Worm (Caenorhabditis elegans) whole organism, mixed stage, embryonic: ENCODE data around the gene C25F9.2.

Source experiments
- bed-3 ChIP-seq: fragments of 200-800 bp; sonication (Bioruptor generic); optimal IDR thresholded peaks from 3 replicates; lab custom pipeline; 2018; ENCODE audit warnings: mild to moderate bottlenecking, missing genetic modification characterization, moderate library complexity, missing compliant biosample characterization
- blmp-1 ChIP-seq: fragments of 150-350 bp; optimal IDR thresholded peaks from 2 replicates; lab custom pipeline; 2014; ENCODE audit warnings: missing biosample characterization, missing genetic modification characterization
- ceh-39 ChIP-seq: fragments of 150-350 bp; optimal IDR thresholded peaks from 2 replicates; lab custom pipeline; 2014; ENCODE audit warnings: missing biosample characterization, missing genetic modification characterization
- ceh-43 ChIP-seq: fragments of 200-800 bp; sonication (Bioruptor generic); optimal IDR thresholded peaks from 2 replicates; lab custom pipeline; 2018; ENCODE audit warnings: mild to moderate bottlenecking, missing genetic modification characterization, moderate library complexity, missing compliant biosample characterization
- ceh-83 ChIP-seq: fragments of 200-800 bp; sonication (Bioruptor generic); optimal IDR thresholded peaks from 2 replicates; lab custom pipeline; 2018; ENCODE audit warnings: mild to moderate bottlenecking, missing genetic modification characterization, missing compliant biosample characterization
- ces-1 ChIP-seq: fragments of 150-350 bp; optimal IDR thresholded peaks from 2 replicates; lab custom pipeline; 2014; ENCODE audit warnings: missing biosample characterization, missing genetic modification reagents, missing genetic modification characterization
- cnd-1 ChIP-seq: fragments of 200-800 bp; sonication (Bioruptor generic); optimal IDR thresholded peaks from 2 replicates; lab custom pipeline; 2018; ENCODE audit warnings: mild to moderate bottlenecking, missing genetic modification characterization, missing compliant biosample characterization
- drap-1 ChIP-seq: fragments of 200-800 bp; sonication (Bioruptor generic); optimal IDR thresholded peaks from 3 replicates; lab custom pipeline; 2018; ENCODE audit warnings: mild to moderate bottlenecking, missing genetic modification characterization, missing compliant biosample characterization
- elt-1 ChIP-seq: sonication (generic microtip); optimal IDR thresholded peaks from 2 replicates; lab custom pipeline; 2017; ENCODE audit warnings: missing genetic modification characterization, mild to moderate bottlenecking, missing compliant biosample characterization, antibody characterized with exemption, moderate library complexity, borderline replicate concordance; ENCODE audit not compliant: insufficient read depth
- elt-3 ChIP-seq: fragments of 150-350 bp; optimal IDR thresholded peaks from 2 replicates; lab custom pipeline; 2014; ENCODE audit warnings: missing biosample characterization, missing genetic modification characterization
- flh-1 ChIP-seq: fragments of 200-800 bp; sonication (Bioruptor generic); optimal IDR thresholded peaks from 2 replicates; lab custom pipeline; 2018; ENCODE audit warnings: mild to moderate bottlenecking, missing genetic modification characterization, moderate library complexity, missing compliant biosample characterization
- ham-2 ChIP-seq: fragments of 200-800 bp; sonication (Bioruptor generic); optimal IDR thresholded peaks from 2 replicates; lab custom pipeline; 2018; ENCODE audit warnings: mild to moderate bottlenecking, missing genetic modification characterization, missing compliant biosample characterization
- hlh-1 ChIP-seq: fragments of 150-350 bp; optimal IDR thresholded peaks from 2 replicates; lab custom pipeline; 2014; ENCODE audit warnings: missing biosample characterization, missing genetic modification reagents, missing genetic modification characterization
- lsy-2 ChIP-seq: fragments of 150-350 bp; optimal IDR thresholded peaks from 2 replicates; lab custom pipeline; 2014; ENCODE audit warnings: missing biosample characterization, missing genetic modification characterization
- mab-5 ChIP-seq: fragments of 150-350 bp; optimal IDR thresholded peaks from 2 replicates; lab custom pipeline; 2014; ENCODE audit warnings: missing biosample characterization, missing genetic modification characterization
- mep-1 ChIP-seq: fragments of 150-350 bp; optimal IDR thresholded peaks from 2 replicates; lab custom pipeline; 2017; ENCODE audit warnings: missing biosample characterization, missing genetic modification reagents, missing genetic modification characterization, inconsistent platforms
- mls-2 ChIP-seq: sonication (generic microtip); optimal IDR thresholded peaks from 2 replicates; lab custom pipeline; 2016; ENCODE audit warnings: mild to moderate bottlenecking, missing genetic modification characterization, moderate library complexity, missing compliant biosample characterization
- nhr-12 ChIP-seq: fragments of 150-350 bp; optimal IDR thresholded peaks from 2 replicates; lab custom pipeline; 2014; ENCODE audit warnings: missing biosample characterization, missing genetic modification characterization
- nhr-2 ChIP-seq: fragments of 150-350 bp; optimal IDR thresholded peaks from 2 replicates; lab custom pipeline; 2014; ENCODE audit warnings: missing biosample characterization, missing genetic modification characterization
- nhr-237 ChIP-seq: fragments of 150-350 bp; optimal IDR thresholded peaks from 2 replicates; lab custom pipeline; 2014; ENCODE audit warnings: missing biosample characterization, missing genetic modification characterization
- nhr-28 ChIP-seq: fragments of 150-350 bp; optimal IDR thresholded peaks from 2 replicates; lab custom pipeline; 2014; ENCODE audit warnings: missing biosample characterization, missing genetic modification characterization
- nhr-76 ChIP-seq: sonication (generic microtip); optimal IDR thresholded peaks from 2 replicates; lab custom pipeline; 2017; ENCODE audit warnings: missing biosample characterization, missing genetic modification characterization
- pha-4 ChIP-seq: fragments of 150-350 bp; optimal IDR thresholded peaks from 2 replicates; lab custom pipeline; 2018; ENCODE audit warnings: missing biosample characterization, missing genetic modification reagents, missing genetic modification characterization
- sem-2 ChIP-seq: fragments of 200-800 bp; sonication (Bioruptor generic); optimal IDR thresholded peaks from 2 replicates; lab custom pipeline; 2018; ENCODE audit warnings: mild to moderate bottlenecking, missing genetic modification characterization, missing compliant biosample characterization
- snpc-4 ChIP-seq: fragments of 150-350 bp; optimal IDR thresholded peaks from 2 replicates; lab custom pipeline; 2014; ENCODE audit warnings: missing biosample characterization, missing genetic modification characterization
- sptf-1 ChIP-seq: sonication (generic microtip); optimal IDR thresholded peaks from 2 replicates; lab custom pipeline; 2017; ENCODE audit warnings: mild to moderate bottlenecking, missing genetic modification characterization, moderate library complexity, missing compliant biosample characterization
- tbx-8 ChIP-seq: fragments of 200-800 bp; sonication (Bioruptor generic); optimal IDR thresholded peaks from 2 replicates; lab custom pipeline; 2018; ENCODE audit warnings: mild to moderate bottlenecking, missing genetic modification characterization, moderate library complexity, missing compliant biosample characterization
- unc-120 ChIP-seq: sonication (generic microtip); optimal IDR thresholded peaks from 2 replicates; lab custom pipeline; 2017; ENCODE audit warnings: missing genetic modification characterization, missing compliant biosample characterization; ENCODE audit not compliant: poor library complexity, severe bottlenecking
- unc-39 ChIP-seq: fragments of 150-350 bp; optimal IDR thresholded peaks from 2 replicates; lab custom pipeline; 2014; ENCODE audit warnings: missing biosample characterization, missing genetic modification characterization
- unc-62 ChIP-seq: fragments of 150-350 bp; optimal IDR thresholded peaks from 2 replicates; lab custom pipeline; 2014; ENCODE audit warnings: missing biosample characterization, missing genetic modification reagents, missing genetic modification characterization
- zip-8 ChIP-seq: fragments of 150-350 bp; optimal IDR thresholded peaks from 2 replicates; lab custom pipeline; 2014; ENCODE audit warnings: missing biosample characterization, missing genetic modification characterization
- ztf-11 ChIP-seq: fragments of 150-350 bp; optimal IDR thresholded peaks from 2 replicates; lab custom pipeline; 2014; ENCODE audit warnings: missing biosample characterization, missing genetic modification characterization

C25F9.2 gene

DNA sequence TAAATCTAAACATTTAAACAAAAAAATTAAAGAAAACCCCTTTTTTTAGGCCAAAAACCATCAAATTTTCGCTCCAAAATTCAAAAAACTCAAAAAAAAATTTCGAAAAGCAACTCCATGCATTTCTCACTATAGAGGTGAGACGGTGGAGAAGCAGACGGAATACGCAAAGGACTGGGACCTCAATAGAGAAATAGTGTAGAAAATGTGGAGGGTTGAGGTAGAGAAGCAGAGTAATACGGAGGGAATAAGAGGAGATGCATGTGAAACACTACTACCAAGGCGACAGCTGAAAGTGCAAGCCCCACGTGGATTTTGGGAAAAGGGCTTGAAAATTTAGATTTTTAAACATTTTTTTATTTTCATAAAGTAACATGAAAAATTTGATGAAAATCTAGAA, 30.0 kb upstream of the C25F9.2 start:
- TF ChIP-seq ceh-43 (no peak), nhr-76 (tag; lab: Kevin White, UChicago) (no peak), mep-1 (tag; lab: Kevin White, UChicago) (peak; percentile 18), ztf-11 (no peak), nhr-237 (no peak), pha-4 (tag; lab: Kevin White, UChicago) (peak; percentile 15), ces-1 (GFP tag; lab: Kevin White, UChicago) (no peak), sptf-1 (tag; lab: Kevin White, UChicago) (peak; percentile 28), mab-5 (no peak), bed-3 (GFP tag; lab: Kevin White, UChicago) (no peak), hlh-1 (tag; lab: Kevin White, UChicago) (no peak)

DNA sequence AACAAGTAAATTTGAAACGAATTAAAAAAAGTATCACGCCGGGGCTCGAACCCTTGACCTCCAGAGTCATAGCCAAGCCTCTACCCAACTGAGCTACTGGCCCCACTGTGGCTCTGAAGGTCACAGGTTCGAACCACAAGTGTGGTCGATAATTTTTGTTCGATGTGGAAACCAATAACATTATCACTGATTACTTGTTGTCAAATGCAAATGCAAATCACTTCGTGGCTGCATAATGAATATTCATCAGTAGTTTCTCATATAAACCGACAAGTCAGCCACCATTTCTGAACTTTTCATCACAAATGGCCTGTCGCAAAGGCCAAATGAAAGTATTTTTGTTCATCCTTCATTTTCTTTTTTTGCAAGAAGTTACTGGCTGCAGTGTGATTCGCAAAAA, 26.5 kb upstream of the C25F9.2 start, which contains the start of gene C25F9.8:
Gene C25F9.8, plus strand, starts transcription at position 301 of the 400 bp plus-strand sequence.
- TF ChIP-seq nhr-76 (tag; lab: Kevin White, UChicago) = no peak
- no peak for TF ChIP-seq flh-1
- TF ChIP-seq nhr-28 (tag; lab: Kevin White, UChicago) = no peak
- no peak for TF ChIP-seq tbx-8 (GFP tag; lab: Kevin White, UChicago)
- no peak for TF ChIP-seq ceh-39
- no peak for TF ChIP-seq unc-120
- TF ChIP-seq bed-3 (GFP tag; lab: Kevin White, UChicago) = no peak
- TF ChIP-seq unc-39 (tag; lab: Kevin White, UChicago) = no peak
- TF ChIP-seq ces-1 (GFP tag; lab: Kevin White, UChicago) = no peak

DNA sequence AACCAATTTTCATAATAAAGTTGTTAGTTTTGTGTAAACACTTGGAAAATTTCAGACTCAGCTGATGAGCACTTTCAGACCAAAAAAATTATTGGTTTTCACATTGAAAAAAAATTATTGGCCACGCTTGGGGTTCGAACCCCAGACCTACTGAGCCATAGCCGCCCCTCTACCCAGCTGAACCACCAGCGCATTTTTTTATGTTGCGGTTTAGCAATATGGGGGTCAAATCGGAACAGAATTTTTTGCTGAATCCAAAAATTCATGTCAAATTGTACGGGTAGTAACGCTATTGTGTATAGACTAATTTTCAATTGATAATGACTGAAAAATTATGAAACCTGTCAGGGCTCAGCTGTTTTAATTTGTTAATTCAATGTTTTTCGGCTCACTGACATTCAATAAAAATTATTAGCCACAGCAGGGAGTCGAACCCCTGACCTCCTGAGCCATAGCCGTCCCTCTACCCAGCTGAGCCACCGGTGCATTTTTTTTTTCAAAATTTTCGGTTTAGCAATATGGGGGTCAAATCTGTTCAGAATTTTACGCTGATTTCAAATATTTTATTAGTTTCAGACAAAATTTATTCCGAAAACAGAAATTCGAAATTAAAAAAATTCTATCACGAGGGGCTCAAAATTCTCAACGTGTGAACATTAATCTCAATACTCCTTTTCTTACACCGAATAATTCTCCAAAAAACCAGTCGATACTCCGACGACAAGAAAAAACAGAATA, 24.5 kb upstream of the C25F9.2 start:
- TF ChIP-seq nhr-12 (tag; lab: Kevin White, UChicago) (no peak), elt-1 (tag; lab: Kevin White, UChicago) (no peak), ceh-39 (no peak), ceh-83 (GFP tag; lab: Kevin White, UChicago) (no peak), nhr-76 (tag; lab: Kevin White, UChicago) (no peak), mep-1 (tag; lab: Kevin White, UChicago) (no peak), unc-62 (GFP tag; lab: Kevin White, UChicago) (no peak), mls-2 (tag; lab: Kevin White, UChicago) (no peak), pha-4 (tag; lab: Kevin White, UChicago) (no peak), sptf-1 (tag; lab: Kevin White, UChicago) (no peak), zip-8 (tag; lab: Kevin White, UChicago) (no peak), unc-120 (no peak), snpc-4 (tag; lab: Kevin White, UChicago) (no peak), nhr-28 (tag; lab: Kevin White, UChicago) (no peak), nhr-2 (tag; lab: Kevin White, UChicago) (no peak), flh-1 (no peak), lsy-2 (tag; lab: Kevin White, UChicago) (no peak)
- TF ChIP-seq, all 35 proteins: peak for 0

DNA sequence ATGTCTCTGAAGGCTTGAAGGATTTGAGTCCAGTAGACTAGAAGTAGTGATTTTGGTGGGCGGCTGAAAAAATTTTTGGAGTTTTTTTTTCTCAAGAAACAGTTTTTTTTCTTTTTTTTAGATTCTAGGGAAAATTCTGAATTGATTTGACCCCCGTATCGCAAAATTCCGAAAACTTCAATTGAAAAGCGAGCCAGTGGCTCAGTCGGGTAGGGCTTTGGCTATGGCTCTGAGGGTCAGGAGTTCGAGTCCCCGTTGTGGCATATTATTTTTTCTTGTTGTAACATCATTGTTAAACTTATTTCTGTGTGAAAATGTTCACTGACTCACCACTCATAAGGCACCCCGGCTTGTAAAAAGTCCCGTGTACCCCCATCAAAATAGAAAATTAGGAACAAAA, 22.9 kb upstream of the C25F9.2 start:
- no peak for TF ChIP-seq sem-2
- TF ChIP-seq ceh-43 = no peak
- TF ChIP-seq elt-1 (tag; lab: Kevin White, UChicago) = no peak
- no peak for TF ChIP-seq elt-3 (tag; lab: Kevin White, UChicago)
- TF ChIP-seq snpc-4 (tag; lab: Kevin White, UChicago) = no peak
- no peak for TF ChIP-seq unc-120
- no peak for TF ChIP-seq ceh-83 (GFP tag; lab: Kevin White, UChicago)
- no peak for TF ChIP-seq tbx-8 (GFP tag; lab: Kevin White, UChicago)
- TF ChIP-seq blmp-1 (tag; lab: Kevin White, UChicago) = no peak
- no peak for TF ChIP-seq ham-2 (GFP tag; lab: Kevin White, UChicago)
- no peak for TF ChIP-seq mab-5
- no peak for TF ChIP-seq unc-62 (GFP tag; lab: Kevin White, UChicago)
- no peak for TF ChIP-seq nhr-76 (tag; lab: Kevin White, UChicago)
- no peak for TF ChIP-seq ztf-11
- TF ChIP-seq lsy-2 (tag; lab: Kevin White, UChicago) = no peak
- TF ChIP-seq cnd-1 (tag; lab: Kevin White, UChicago) = no peak
- no peak for TF ChIP-seq unc-39 (tag; lab: Kevin White, UChicago)
- TF ChIP-seq drap-1 (GFP tag; lab: Kevin White, UChicago) = no peak
